Fruit fly (Drosophila melanogaster) whole organism, embryonic: ENCODE data around the gene CG7943.

Experiments
- Asciz ChIP-seq: fragments of 200-800 bp; sonication (Bioruptor generic); optimal IDR thresholded peaks from 2 replicates; lab custom pipeline; 2017; ENCODE audit warnings: missing biosample characterization, mild to moderate bottlenecking, missing genetic modification characterization, missing genetic modification reagents
- Atf3 ChIP-seq: fragments of 200-800 bp; sonication (Bioruptor generic); optimal IDR thresholded peaks from 3 replicates; lab custom pipeline; 2016; ENCODE audit warnings: missing biosample characterization, missing genetic modification characterization
- BtbVII ChIP-seq: fragments of 200-800 bp; sonication (Bioruptor generic); optimal IDR thresholded peaks from 3 replicates; lab custom pipeline; 2017; ENCODE audit warnings: missing biosample characterization, mild to moderate bottlenecking, missing genetic modification characterization
- CG10979 ChIP-seq: fragments of 200-800 bp; sonication (Bioruptor generic); optimal IDR thresholded peaks from 2 replicates; lab custom pipeline; 2018; ENCODE audit warnings: missing biosample characterization, mild to moderate bottlenecking, missing genetic modification characterization, moderate library complexity
- CG11398 ChIP-seq: fragments of 200-800 bp; sonication (Bioruptor generic); optimal IDR thresholded peaks from 2 replicates; lab custom pipeline; 2016; ENCODE audit warnings: missing biosample characterization, missing genetic modification characterization
- CG12071 ChIP-seq: fragments of 200-800 bp; sonication (Bioruptor generic); optimal IDR thresholded peaks from 3 replicates; lab custom pipeline; 2018; ENCODE audit warnings: missing biosample characterization, mild to moderate bottlenecking, missing genetic modification characterization
- CG14965 ChIP-seq: fragments of 200-800 bp; sonication (Bioruptor generic); optimal IDR thresholded peaks from 2 replicates; lab custom pipeline; 2016; ENCODE audit warnings: missing biosample characterization, missing genetic modification characterization, borderline replicate concordance
- CG31441 ChIP-seq: fragments of 200-800 bp; sonication (Bioruptor generic); IDR thresholded peaks from 2 replicates; pipeline ENCODE4 v1.3.6; 2022; ENCODE audit warnings: missing biosample characterization, missing genetic modification characterization
- CG3163 ChIP-seq: fragments of 200-800 bp; sonication (Bioruptor generic); optimal IDR thresholded peaks from 3 replicates; lab custom pipeline; 2016; ENCODE audit warnings: missing biosample characterization, missing genetic modification characterization
- CG3838 ChIP-seq: fragments of 200-800 bp; sonication (Bioruptor generic); optimal IDR thresholded peaks from 3 replicates; lab custom pipeline; 2016; ENCODE audit warnings: missing biosample characterization, missing genetic modification characterization
- CG42726 ChIP-seq: fragments of 200-800 bp; sonication (Bioruptor generic); IDR thresholded peaks from 2 replicates; pipeline ENCODE4 v1.3.6; 2022; ENCODE audit warnings: missing biosample characterization, missing genetic modification characterization; ENCODE audit not compliant: partially characterized antibody
- CG4854 ChIP-seq: fragments of 200-800 bp; sonication (Bioruptor generic); optimal IDR thresholded peaks from 2 replicates; lab custom pipeline; 2016; ENCODE audit warnings: missing biosample characterization, missing genetic modification characterization, inconsistent platforms
- CG5180 ChIP-seq: fragments of 200-800 bp; sonication (Bioruptor generic); optimal IDR thresholded peaks from 3 replicates; lab custom pipeline; 2017; ENCODE audit warnings: missing biosample characterization, missing genetic modification characterization, mild to moderate bottlenecking, moderate library complexity, missing genetic modification reagents
- CG5245 ChIP-seq: fragments of 200-800 bp; sonication (Bioruptor generic); optimal IDR thresholded peaks from 3 replicates; lab custom pipeline; 2016; ENCODE audit warnings: missing biosample characterization, missing genetic modification characterization
- CG6254 ChIP-seq: fragments of 200-800 bp; sonication (Bioruptor generic); optimal IDR thresholded peaks from 3 replicates; lab custom pipeline; 2017; ENCODE audit warnings: mild to moderate bottlenecking, missing biosample characterization, missing genetic modification reagents, missing genetic modification characterization
- CG6683 ChIP-seq: fragments of 200-800 bp; sonication (Bioruptor generic); optimal IDR thresholded peaks from 2 replicates; lab custom pipeline; 2017; ENCODE audit warnings: missing biosample characterization, mild to moderate bottlenecking, missing genetic modification characterization, missing genetic modification reagents
- CG6689 ChIP-seq: fragments of 200-800 bp; sonication (Bioruptor generic); IDR thresholded peaks from 2 replicates; pipeline ENCODE4 v1.3.6; 2022; ENCODE audit warnings: missing biosample characterization, missing genetic modification characterization
- CG6854 ChIP-seq: fragments of 200-800 bp; sonication (Bioruptor generic); optimal IDR thresholded peaks from 3 replicates; lab custom pipeline; 2017; ENCODE audit warnings: missing biosample characterization, mild to moderate bottlenecking, missing genetic modification characterization
- CG9609 ChIP-seq: fragments of 200-800 bp; sonication (Bioruptor generic); optimal IDR thresholded peaks from 3 replicates; lab custom pipeline; 2016; ENCODE audit warnings: missing biosample characterization, missing genetic modification characterization
- D ChIP-seq, 2 experiments: fragments of 200-800 bp in 1 of 2; fragments of >200 bp in 1 of 2; sonication (Bioruptor generic) in 1 of 2; optimal IDR thresholded peaks; 2 replicates in 1 of 2; 3 replicates in 1 of 2; lab custom pipeline; 2017; ENCODE audit warnings: mild to moderate bottlenecking in 1 of 2, missing biosample characterization in 1 of 2, missing genetic modification characterization in 1 of 2, missing genetic modification reagents in 1 of 2
- Doc2 ChIP-seq: fragments of 200-800 bp; sonication (Bioruptor generic); IDR thresholded peaks from 2 replicates; pipeline ENCODE4 v1.3.6; 2022; ENCODE audit warnings: missing biosample characterization, missing genetic modification characterization
- Doc3 ChIP-seq: fragments of 200-800 bp; sonication (Bioruptor generic); IDR thresholded peaks from 3 replicates; pipeline ENCODE4 v1.3.6; 2022; ENCODE audit warnings: missing biosample characterization, missing genetic modification characterization; ENCODE audit not compliant: partially characterized antibody
- Eip74EF ChIP-seq, 2 experiments: fragments of 200-800 bp in 1 of 2; fragments of >200 bp in 1 of 2; sonication (Bioruptor generic) in 1 of 2; optimal IDR thresholded peaks; 2 replicates each; lab custom pipeline; 2017 to 2019; ENCODE audit warnings: missing biosample characterization in 2 of 2, missing genetic modification characterization in 2 of 2, mild to moderate bottlenecking in 1 of 2, moderate library complexity in 1 of 2
- Hr78 ChIP-seq, 2 experiments: fragments of 200-800 bp in 1 of 2; fragments of >200 bp in 1 of 2; sonication (Bioruptor generic) in 1 of 2; optimal IDR thresholded peaks; 2 replicates each; lab custom pipeline; 2017 to 2019; ENCODE audit warnings: missing biosample characterization in 2 of 2, missing genetic modification characterization in 2 of 2, mild to moderate bottlenecking in 1 of 2, moderate library complexity in 1 of 2
- Ptx1 ChIP-seq: fragments of 200-800 bp; sonication (Bioruptor generic); IDR thresholded peaks from 2 replicates; pipeline ENCODE4 v1.3.6; 2022; ENCODE audit warnings: missing biosample characterization, missing genetic modification characterization
- Sox102F ChIP-seq: fragments of 200-800 bp; sonication (Bioruptor generic); optimal IDR thresholded peaks from 2 replicates; lab custom pipeline; 2018; ENCODE audit warnings: missing biosample characterization, mild to moderate bottlenecking, missing genetic modification characterization, moderate library complexity
- Xbp1 ChIP-seq: fragments of 200-800 bp; sonication (Bioruptor generic); optimal IDR thresholded peaks from 3 replicates; lab custom pipeline; 2016; ENCODE audit warnings: missing biosample characterization, mild to moderate bottlenecking, missing genetic modification characterization
- aop ChIP-seq: fragments of 200-800 bp; sonication (Bioruptor generic); IDR thresholded peaks from 2 replicates; pipeline ENCODE4 v1.3.6; 2022; ENCODE audit warnings: missing biosample characterization, missing genetic modification characterization
- az2 ChIP-seq: fragments of 200-800 bp; sonication (Bioruptor generic); optimal IDR thresholded peaks from 3 replicates; lab custom pipeline; 2016; ENCODE audit warnings: missing biosample characterization, missing genetic modification characterization
- chif ChIP-seq, 2 experiments: fragments of 200-800 bp; sonication (Bioruptor generic); optimal IDR thresholded peaks; 3 replicates each; lab custom pipeline; 2016; ENCODE audit warnings: missing biosample characterization in 2 of 2, missing genetic modification characterization in 2 of 2
- da ChIP-seq: fragments of 200-800 bp; sonication (Bioruptor generic); optimal IDR thresholded peaks from 2 replicates; lab custom pipeline; 2016; ENCODE audit warnings: missing biosample characterization, missing genetic modification characterization
- emc ChIP-seq: fragments of 200-800 bp; sonication (Bioruptor generic); optimal IDR thresholded peaks from 2 replicates; lab custom pipeline; 2016; ENCODE audit warnings: missing biosample characterization, missing genetic modification characterization
- en ChIP-seq: fragments of 200-800 bp; sonication (Bioruptor generic); optimal IDR thresholded peaks from 2 replicates; lab custom pipeline; 2016; ENCODE audit warnings: missing biosample characterization, missing genetic modification characterization
- fd102C ChIP-seq: fragments of 200-800 bp; sonication (Bioruptor generic); optimal IDR thresholded peaks from 2 replicates; lab custom pipeline; 2018; ENCODE audit warnings: missing biosample characterization, mild to moderate bottlenecking, missing genetic modification characterization, moderate library complexity
- fu2 ChIP-seq: fragments of 200-800 bp; sonication (Bioruptor generic); optimal IDR thresholded peaks from 2 replicates; lab custom pipeline; 2016; ENCODE audit warnings: missing biosample characterization, missing genetic modification characterization
- hkb ChIP-seq, 2 experiments: fragments of 200-800 bp in 1 of 2; fragments of >200 bp in 1 of 2; sonication (Bioruptor generic) in 1 of 2; IDR thresholded peaks in 1 of 2; optimal IDR thresholded peaks in 1 of 2; 2 replicates each; pipeline versions ENCODE4 v1.3.6 to Lab custom; 2017 to 2022; ENCODE audit warnings: missing biosample characterization in 1 of 2, missing genetic modification characterization in 1 of 2
- hth ChIP-seq: fragments of >200 bp; optimal IDR thresholded peaks from 2 replicates; lab custom pipeline; 2017; ENCODE audit warnings: inconsistent platforms
- jigr1 ChIP-seq: fragments of 200-800 bp; sonication (Bioruptor generic); IDR thresholded peaks from 3 replicates; pipeline ENCODE4 v1.3.6; 2022; ENCODE audit warnings: missing biosample characterization, missing genetic modification characterization
- klu ChIP-seq: fragments of 200-800 bp; sonication (Bioruptor generic); IDR thresholded peaks from 2 replicates; pipeline ENCODE4 v1.3.6; 2022; ENCODE audit warnings: missing biosample characterization, missing genetic modification characterization
- luna ChIP-seq: fragments of 200-800 bp; sonication (Bioruptor generic); optimal IDR thresholded peaks from 2 replicates; lab custom pipeline; 2016; ENCODE audit warnings: missing biosample characterization, missing genetic modification characterization
- org-1 ChIP-seq: fragments of 200-800 bp; sonication (Bioruptor generic); optimal IDR thresholded peaks from 2 replicates; lab custom pipeline; 2017; ENCODE audit warnings: missing biosample characterization, missing genetic modification characterization
- pfk ChIP-seq: fragments of 200-800 bp; sonication (Bioruptor generic); optimal IDR thresholded peaks from 2 replicates; lab custom pipeline; 2018; ENCODE audit warnings: missing biosample characterization, mild to moderate bottlenecking, missing genetic modification characterization, moderate library complexity
- row ChIP-seq: fragments of 200-800 bp; sonication (Bioruptor generic); IDR thresholded peaks from 3 replicates; pipeline ENCODE4 v1.3.6; 2022; ENCODE audit warnings: missing biosample characterization, missing genetic modification characterization
- so ChIP-seq: fragments of 200-800 bp; sonication (Bioruptor generic); IDR thresholded peaks from 3 replicates; pipeline ENCODE4 v1.3.6; 2022; ENCODE audit warnings: missing biosample characterization, missing genetic modification characterization
- tio ChIP-seq: fragments of 200-800 bp; sonication (Bioruptor generic); optimal IDR thresholded peaks from 2 replicates; lab custom pipeline; 2017; ENCODE audit warnings: missing biosample characterization, missing genetic modification characterization, inconsistent platforms
- trh ChIP-seq: fragments of 200-800 bp; sonication (Bioruptor generic); optimal IDR thresholded peaks from 2 replicates; lab custom pipeline; 2016; ENCODE audit warnings: missing biosample characterization, missing genetic modification characterization
- tx ChIP-seq: fragments of 200-800 bp; sonication (Bioruptor generic); optimal IDR thresholded peaks from 2 replicates; lab custom pipeline; 2016; ENCODE audit warnings: missing biosample characterization, missing genetic modification characterization
- usp ChIP-seq: fragments of >200 bp; optimal IDR thresholded peaks from 2 replicates; lab custom pipeline; 2017; ENCODE audit warnings: missing biosample characterization, missing genetic modification characterization
- zen2 ChIP-seq: fragments of 200-800 bp; sonication (Bioruptor generic); IDR thresholded peaks from 3 replicates; pipeline ENCODE4 v1.3.6; 2022; ENCODE audit warnings: missing biosample characterization, missing genetic modification characterization; ENCODE audit not compliant: partially characterized antibody

Gene CG7943

dm6 chr3R:30056592-30057135, 10.4 kb downstream of the CG7943 start, which contains the start of the genes CG7950 and Rpp14a (continued):
- TF ChIP-seq klu: no peak; the same call in 1 of the 2 replicates
- TF ChIP-seq D (optimal IDR thresholded peaks at IDR 0.05; lab: Kevin White, UChicago): no peak
- TF ChIP-seq D (GFP tag; optimal IDR thresholded peaks at IDR 0.05; lab: Kevin White, UChicago): no peak
- peak; percentile 85 for TF ChIP-seq az2 (GFP tag; lab: Kevin White, UChicago)
- TF ChIP-seq chif (GFP tag; optimal IDR thresholded peaks at IDR 0.05; lab: Kevin White, UChicago): peak; percentile 68 to 86
- TF ChIP-seq tx (GFP tag; lab: Kevin White, UChicago): peak; percentile 71
- TF ChIP-seq Doc3: 0 out of 3 replicates have a peak, but pooled peaks have one; percentile 5
- TF ChIP-seq CG31441 (GFP tag; lab: Robert Waterston, UW): peak; percentile 41; the same call in 1 of the 2 replicates
- no peak for TF ChIP-seq CG5180
- peak; percentile 29 for TF ChIP-seq en (GFP tag; lab: Kevin White, UChicago)
- peak; percentile 88 for TF ChIP-seq Xbp1 (GFP tag; lab: Kevin White, UChicago)
- no peak for TF ChIP-seq Hr78 (GFP tag; optimal IDR thresholded peaks at IDR 0.05; lab: Kevin White, UChicago)
- TF ChIP-seq CG6254 (GFP tag; lab: Kevin White, UChicago): no peak
- TF ChIP-seq org-1: peak; percentile 35
- TF ChIP-seq jigr1 (GFP tag; lab: Robert Waterston, UW): no peak
- TF ChIP-seq Eip74EF (GFP tag; optimal IDR thresholded peaks at IDR 0.05; lab: Kevin White, UChicago): no peak
- TF ChIP-seq Sox102F (GFP tag; lab: Kevin White, UChicago): peak; percentile 85
- TF ChIP-seq CG3838 (GFP tag; lab: Kevin White, UChicago): peak; percentile 58
- TF ChIP-seq Ptx1 (GFP tag; lab: Robert Waterston, UW): peak; percentile 80
- no peak for TF ChIP-seq usp (GFP tag; lab: Kevin White, UChicago)
- TF ChIP-seq CG42726 (GFP tag; lab: Robert Waterston, UW): no peak
- TF ChIP-seq emc (GFP tag; lab: Kevin White, UChicago): no peak
- TF ChIP-seq Atf3: peak; percentile 62
- TF ChIP-seq CG9609 (GFP tag; lab: Kevin White, UChicago): peak; percentile 76
- no peak for TF ChIP-seq Doc2
- TF ChIP-seq CG4854: peak; percentile 63
- peak; percentile 59 for TF ChIP-seq CG3163
- peak; percentile 7 for TF ChIP-seq fd102C (GFP tag; lab: Kevin White, UChicago)
- peak; percentile 64 for TF ChIP-seq trh (GFP tag; lab: Kevin White, UChicago)
- peak; percentile 73 for TF ChIP-seq fu2 (GFP tag; lab: Kevin White, UChicago)
- TF ChIP-seq BtbVII (GFP tag; lab: Kevin White, UChicago): peak; percentile 39
- peak; percentile 88 for TF ChIP-seq row (GFP tag; lab: Robert Waterston, UW)
- no peak for TF ChIP-seq pfk (GFP tag; lab: Kevin White, UChicago)
- TF ChIP-seq aop (GFP tag; lab: Robert Waterston, UW): no peak
- no peak for TF ChIP-seq hkb (optimal IDR thresholded peaks at IDR 0.05; lab: Kevin White, UChicago)
- peak; percentile 83 for TF ChIP-seq hkb (GFP tag; IDR thresholded peaks at IDR 0.05; lab: Robert Waterston, UW)
- peak; percentile 42 for TF ChIP-seq luna
- TF ChIP-seq hth (lab: Kevin White, UChicago): no peak
- peak; percentile 47 for TF ChIP-seq CG5245 (GFP tag; lab: Kevin White, UChicago)
- no peak; the same call in 2 of the 3 replicates for TF ChIP-seq zen2 (GFP tag; lab: Robert Waterston, UW)
- peak; percentile 70 for TF ChIP-seq CG6689 (GFP tag; lab: Robert Waterston, UW)
- peak; percentile 55 for TF ChIP-seq CG10979
- TF ChIP-seq CG11398 (GFP tag; lab: Kevin White, UChicago): peak; percentile 72
- TF ChIP-seq so: peak; percentile 77; the same call in 2 of the 3 replicates
- TF ChIP-seq CG12071 (GFP tag; lab: Kevin White, UChicago): peak; percentile 19
- peak; percentile 50 for TF ChIP-seq da (GFP tag; lab: Kevin White, UChicago)
- peak; percentile 28 for TF ChIP-seq Asciz
- no peak for TF ChIP-seq CG14965 (GFP tag; lab: Kevin White, UChicago)
- peak; percentile 65 for TF ChIP-seq tio (GFP tag; lab: Kevin White, UChicago)
- TF ChIP-seq CG6683 (GFP tag; lab: Kevin White, UChicago): no peak
- TF ChIP-seq CG6854 (GFP tag; lab: Kevin White, UChicago): no peak
